Fruit fly (Drosophila melanogaster): Measurements from ENCODE around the gene CG31220.

DNA sequence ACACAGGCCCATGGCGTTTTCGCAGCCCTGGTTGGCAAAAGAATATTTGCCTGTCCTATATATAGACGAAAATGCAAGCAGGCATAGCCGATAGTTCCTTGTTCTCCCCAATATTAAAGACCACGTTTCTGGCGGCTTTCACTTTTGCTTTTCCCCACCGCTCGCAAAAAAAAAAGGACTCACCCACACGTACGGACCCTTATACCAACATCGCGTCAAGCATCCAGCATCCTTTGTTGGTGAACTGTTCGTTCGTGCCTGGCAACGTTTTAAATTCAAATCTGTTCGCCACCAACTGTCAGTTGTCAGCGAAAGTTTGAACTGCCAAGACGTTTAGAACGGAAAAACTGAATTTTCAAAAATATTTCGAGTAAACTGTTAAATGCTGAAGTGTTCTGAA lies 11.2 kb downstream of the CG31220 start, which contains the start of gene ort:
- TF ChIP-seq CG7963 (GFP tag; IDR thresholded peaks at IDR 0.05; ENCODE audit: partially characterized antibody): no peak
- TF ChIP-seq Mrtf (GFP tag; IDR thresholded peaks at IDR 0.05): no peak
